Worm (Caenorhabditis elegans) whole organism, L2 larva: Measurements from ENCODE around the gene W02B12.16.

Experiments
- C34F6.9 ChIP-seq: fragments of 150-350 bp; optimal IDR thresholded peaks from 2 replicates; lab custom pipeline; 2014; ENCODE audit warnings: missing biosample characterization, missing genetic modification characterization
- R02D3.7 ChIP-seq: fragments of 150-350 bp; optimal IDR thresholded peaks from 2 replicates; lab custom pipeline; 2014; ENCODE audit warnings: missing biosample characterization, missing genetic modification characterization
- ZK546.5 ChIP-seq: sonication (generic microtip); optimal IDR thresholded peaks from 2 replicates; lab custom pipeline; 2017; ENCODE audit warnings: missing biosample characterization, missing genetic modification characterization
- alr-1 ChIP-seq: fragments of 150-350 bp; optimal IDR thresholded peaks from 2 replicates; lab custom pipeline; 2014; ENCODE audit warnings: missing biosample characterization, missing genetic modification characterization
- ama-1 ChIP-seq: fragments of 150-350 bp; optimal IDR thresholded peaks from 2 replicates; lab custom pipeline; 2018; ENCODE audit warnings: inconsistent platforms
- blmp-1 ChIP-seq: sonication (generic microtip); optimal IDR thresholded peaks from 2 replicates; lab custom pipeline; 2017; ENCODE audit warnings: missing genetic modification characterization, mild to moderate bottlenecking, missing compliant biosample characterization, antibody characterized with exemption, moderate library complexity; ENCODE audit not compliant: insufficient read depth
- ceh-16 ChIP-seq: fragments of 150-350 bp; optimal IDR thresholded peaks from 2 replicates; lab custom pipeline; 2014; ENCODE audit warnings: missing biosample characterization, missing genetic modification characterization
- ceh-82 ChIP-seq: fragments of 150-350 bp; optimal IDR thresholded peaks from 2 replicates; lab custom pipeline; 2014; ENCODE audit warnings: missing biosample characterization, missing genetic modification characterization
- crh-2 ChIP-seq: sonication (generic microtip); optimal IDR thresholded peaks from 2 replicates; lab custom pipeline; 2017; ENCODE audit warnings: missing biosample characterization, missing genetic modification characterization
- egl-27 ChIP-seq: sonication (generic microtip); optimal IDR thresholded peaks from 3 replicates; lab custom pipeline; 2017; ENCODE audit warnings: missing biosample characterization, missing genetic modification reagents, missing genetic modification characterization
- elt-1 ChIP-seq: fragments of 150-350 bp; optimal IDR thresholded peaks from 2 replicates; lab custom pipeline; 2014; ENCODE audit warnings: missing biosample characterization, missing genetic modification characterization
- elt-3 ChIP-seq: sonication (generic microtip); optimal IDR thresholded peaks from 2 replicates; lab custom pipeline; 2017; ENCODE audit warnings: missing biosample characterization, missing genetic modification characterization
- fos-1 ChIP-seq: fragments of 150-350 bp; optimal IDR thresholded peaks from 2 replicates; lab custom pipeline; 2014; ENCODE audit warnings: missing biosample characterization, missing genetic modification characterization
- gmeb-1 ChIP-seq: fragments of 150-350 bp; optimal IDR thresholded peaks from 2 replicates; lab custom pipeline; 2014; ENCODE audit warnings: missing biosample characterization, missing genetic modification characterization
- lin-11 ChIP-seq: fragments of 150-350 bp; sonication (generic microtip); optimal IDR thresholded peaks from 2 replicates; lab custom pipeline; 2014; ENCODE audit warnings: missing biosample characterization, missing genetic modification characterization, inconsistent platforms, mixed read lengths
- lin-13 ChIP-seq: fragments of 150-350 bp; optimal IDR thresholded peaks from 2 replicates; lab custom pipeline; 2014; ENCODE audit warnings: missing biosample characterization, missing genetic modification reagents, missing genetic modification characterization
- lin-39 ChIP-seq: fragments of 150-350 bp; optimal IDR thresholded peaks from 2 replicates; lab custom pipeline; 2014; ENCODE audit warnings: missing biosample characterization, missing genetic modification reagents, missing genetic modification characterization
- nhr-12 ChIP-seq: fragments of 150-350 bp; optimal IDR thresholded peaks from 2 replicates; lab custom pipeline; 2014; ENCODE audit warnings: missing biosample characterization, missing genetic modification characterization
- nhr-129 ChIP-seq: fragments of 150-350 bp; optimal IDR thresholded peaks from 2 replicates; lab custom pipeline; 2014; ENCODE audit warnings: missing biosample characterization, missing genetic modification characterization
- nhr-23 ChIP-seq: fragments of 150-350 bp; optimal IDR thresholded peaks from 2 replicates; lab custom pipeline; 2014; ENCODE audit warnings: missing biosample characterization, missing genetic modification reagents, missing genetic modification characterization
- nhr-237 ChIP-seq: fragments of 150-350 bp; optimal IDR thresholded peaks from 2 replicates; lab custom pipeline; 2014; ENCODE audit warnings: missing biosample characterization, missing genetic modification characterization
- nhr-25 ChIP-seq: fragments of 150-350 bp; sonication (generic microtip); optimal IDR thresholded peaks from 3 replicates; lab custom pipeline; 2014; ENCODE audit warnings: missing biosample characterization, missing genetic modification characterization
- nhr-6 ChIP-seq: fragments of 150-350 bp; optimal IDR thresholded peaks from 2 replicates; lab custom pipeline; 2014; ENCODE audit warnings: missing biosample characterization, missing genetic modification characterization
- nhr-77 ChIP-seq: fragments of 150-350 bp; optimal IDR thresholded peaks from 2 replicates; lab custom pipeline; 2014; ENCODE audit warnings: missing biosample characterization, missing genetic modification characterization
- skn-1 ChIP-seq: sonication (generic microtip); optimal IDR thresholded peaks from 2 replicates; lab custom pipeline; 2017; ENCODE audit warnings: missing biosample characterization, missing genetic modification characterization
- sma-3 ChIP-seq: sonication (generic microtip); optimal IDR thresholded peaks from 2 replicates; lab custom pipeline; 2016; ENCODE audit warnings: missing genetic modification reagents, missing genetic modification characterization, missing compliant biosample characterization
- sma-9 ChIP-seq, 2 experiments: fragments of 150-350 bp in 1 of 2; sonication (generic microtip) in 1 of 2; optimal IDR thresholded peaks; 2 replicates each; lab custom pipeline; 2014 to 2016; ENCODE audit warnings: missing genetic modification characterization in 2 of 2, mild to moderate bottlenecking in 1 of 2, missing biosample characterization in 1 of 2, missing compliant biosample characterization in 1 of 2, missing genetic modification reagents in 1 of 2, moderate library complexity in 1 of 2
- unc-39 ChIP-seq: fragments of 150-350 bp; optimal IDR thresholded peaks from 2 replicates; lab custom pipeline; 2014; ENCODE audit warnings: missing biosample characterization, missing genetic modification characterization
- unc-55 ChIP-seq: fragments of 150-350 bp; sonication (generic microtip); optimal IDR thresholded peaks from 3 replicates; lab custom pipeline; 2014; ENCODE audit warnings: missing biosample characterization, missing genetic modification reagents, missing genetic modification characterization
- unc-62 ChIP-seq: fragments of 150-350 bp; optimal IDR thresholded peaks from 2 replicates; lab custom pipeline; 2014; ENCODE audit warnings: missing biosample characterization, missing genetic modification reagents, missing genetic modification characterization
- ztf-1 ChIP-seq: fragments of 200-800 bp; sonication (Bioruptor generic); conservative IDR thresholded peaks from 2 replicates; pipeline ENCODE4 v1.3.6; 2022; ENCODE audit warnings: missing genetic modification characterization, missing compliant biosample characterization
- ztf-11 ChIP-seq: sonication (generic microtip); optimal IDR thresholded peaks from 2 replicates; lab custom pipeline; 2017; ENCODE audit warnings: missing biosample characterization, missing genetic modification characterization
- ztf-4 ChIP-seq: fragments of 150-350 bp; optimal IDR thresholded peaks from 2 replicates; lab custom pipeline; 2014; ENCODE audit warnings: missing biosample characterization, missing genetic modification characterization

Gene W02B12.16

DNA sequence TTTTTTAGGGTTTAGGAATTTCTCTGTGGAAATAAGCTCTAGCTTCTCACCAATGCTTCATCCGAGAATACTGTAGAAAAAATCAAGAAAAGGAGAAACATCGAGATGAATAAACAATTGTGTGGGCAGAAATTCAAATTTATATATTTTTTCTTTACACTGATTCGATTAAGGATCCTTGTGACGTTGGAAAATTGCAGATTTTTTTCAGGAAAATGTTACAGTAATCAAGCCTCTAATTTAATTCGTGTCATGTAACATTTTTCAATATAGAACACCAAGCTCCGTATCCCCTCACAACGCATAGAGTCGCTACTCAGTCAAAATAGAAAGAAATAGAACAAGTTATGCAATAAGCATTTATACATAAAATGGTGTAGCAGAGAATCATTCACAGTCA is at the start of gene W02B12.16:
W02B12.16 (minus strand) TSS at position 101 of the 400 bp plus-strand sequence.
- TF ChIP-seq unc-55 (GFP tag; lab: Kevin White, UChicago): no peak
- TF ChIP-seq nhr-12 (tag; lab: Kevin White, UChicago): no peak
- TF ChIP-seq nhr-237 (tag; lab: Kevin White, UChicago): no peak
- no peak for TF ChIP-seq nhr-25

ce11 chrII:11521300-11521699 is 45.0 kb upstream of the W02B12.16 start, which contains the start of gene Y62F5A.10:
Gene Y62F5A.10, plus strand, starts transcription at chrII:11521600.
- TF ChIP-seq elt-1 (tag; lab: Kevin White, UChicago) (no peak), nhr-12 (tag; lab: Kevin White, UChicago) (no peak), ZK546.5 (tag; lab: Kevin White, UChicago) (no peak), lin-13 (no peak), ceh-16 (tag; lab: Kevin White, UChicago) (no peak), elt-3 (tag; lab: Kevin White, UChicago) (no peak), crh-2 (no peak), nhr-237 (tag; lab: Kevin White, UChicago) (no peak), nhr-129 (tag; lab: Kevin White, UChicago) (no peak), unc-39 (no peak), C34F6.9 (tag; lab: Kevin White, UChicago) (no peak), gmeb-1 (tag; lab: Kevin White, UChicago) (no peak), ama-1 (lab: Kevin White, UChicago) (no peak), R02D3.7 (no peak)

DNA sequence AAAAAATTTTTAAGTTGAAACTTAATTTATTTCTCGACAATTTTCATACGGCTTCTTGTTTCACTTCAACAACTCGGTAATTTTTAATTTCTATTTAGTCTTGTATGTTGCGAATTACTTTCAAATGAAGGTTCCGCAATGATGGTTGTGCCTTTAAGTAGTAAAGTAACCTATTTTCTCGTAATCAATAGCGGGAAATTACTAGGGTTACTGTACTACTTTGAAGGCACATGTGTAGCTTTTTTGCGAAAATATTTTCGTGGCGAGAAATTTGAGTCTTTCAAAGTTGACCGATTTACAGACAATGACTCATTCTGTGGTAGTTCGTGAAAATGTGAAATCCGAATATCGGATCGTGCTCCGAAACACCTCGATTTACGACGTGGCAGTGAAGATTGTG is 41.9 kb upstream of the W02B12.16 start, which contains the start of gene B0334.10:
B0334.10 (plus strand) TSS at position 301 of the 400 bp plus-strand sequence.
- TF ChIP-seq skn-1 (tag; lab: Kevin White, UChicago) (no peak), ama-1 (lab: Kevin White, UChicago) (no peak), ztf-1 (GFP tag; lab: Robert Waterston, UW) (no peak), ztf-4 (tag; lab: Kevin White, UChicago) (no peak), elt-1 (tag; lab: Kevin White, UChicago) (no peak)

ce11 chrII:11514775-11515174 is 38.5 kb upstream of the W02B12.16 start, which contains the start of gene srh-44:
Gene srh-44, plus strand, starts transcription at chrII:11515075.
- TF ChIP-seq sma-9 (GFP tag; optimal IDR thresholded peaks at IDR 0.05; lab: Kevin White, UChicago) (no peak), sma-9 (tag; optimal IDR thresholded peaks at IDR 0.05; lab: Kevin White, UChicago) (no peak), sma-3 (GFP tag; lab: Kevin White, UChicago) (no peak), unc-55 (GFP tag; lab: Kevin White, UChicago) (no peak), ztf-11 (tag; lab: Kevin White, UChicago) (no peak), fos-1 (tag; lab: Kevin White, UChicago) (no peak), R02D3.7 (no peak), alr-1 (tag; lab: Kevin White, UChicago) (no peak), skn-1 (tag; lab: Kevin White, UChicago) (no peak)

DNA sequence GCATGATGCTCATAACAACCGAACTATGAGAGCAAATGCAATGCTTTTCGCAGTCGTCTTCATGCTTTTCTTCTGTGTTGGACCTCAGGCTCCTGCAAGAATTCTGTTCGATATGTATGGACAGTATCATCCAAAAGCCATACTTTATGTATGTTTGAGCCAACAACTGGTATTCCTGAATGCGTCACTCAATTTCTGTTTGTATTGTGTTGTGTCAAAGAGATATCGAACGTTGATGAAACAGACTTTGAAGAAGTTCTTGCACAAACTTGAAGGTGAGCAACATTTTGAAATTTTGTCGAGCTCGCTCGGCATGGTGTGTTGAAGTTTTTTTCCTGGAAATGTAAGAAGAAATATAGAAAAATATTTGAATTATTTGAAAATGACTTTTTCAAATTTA is 36.6 kb upstream of the W02B12.16 start:
- TF ChIP-seq egl-27 (tag; lab: Kevin White, UChicago) (no peak), unc-55 (GFP tag; lab: Kevin White, UChicago) (no peak), blmp-1 (tag; lab: Kevin White, UChicago) (no peak)

ce11 chrII:11510373-11510772 is 34.1 kb upstream of the W02B12.16 start, which contains the start of gene npr-41:
Gene npr-41, plus strand, starts transcription at chrII:11510673.
- TF ChIP-seq unc-62 (no peak), nhr-23 (tag; lab: Kevin White, UChicago) (no peak), ceh-82 (no peak), sma-3 (GFP tag; lab: Kevin White, UChicago) (no peak), unc-55 (GFP tag; lab: Kevin White, UChicago) (no peak), gmeb-1 (tag; lab: Kevin White, UChicago) (no peak), nhr-77 (no peak), elt-3 (tag; lab: Kevin White, UChicago) (no peak), egl-27 (tag; lab: Kevin White, UChicago) (no peak), nhr-6 (tag; lab: Kevin White, UChicago) (no peak), lin-39 (tag; lab: Kevin White, UChicago) (no peak), lin-11 (tag; lab: Kevin White, UChicago) (no peak)
